Worm (Caenorhabditis elegans): ENCODE results near the gene msrp-7.

msrp-7 gene

DNA sequence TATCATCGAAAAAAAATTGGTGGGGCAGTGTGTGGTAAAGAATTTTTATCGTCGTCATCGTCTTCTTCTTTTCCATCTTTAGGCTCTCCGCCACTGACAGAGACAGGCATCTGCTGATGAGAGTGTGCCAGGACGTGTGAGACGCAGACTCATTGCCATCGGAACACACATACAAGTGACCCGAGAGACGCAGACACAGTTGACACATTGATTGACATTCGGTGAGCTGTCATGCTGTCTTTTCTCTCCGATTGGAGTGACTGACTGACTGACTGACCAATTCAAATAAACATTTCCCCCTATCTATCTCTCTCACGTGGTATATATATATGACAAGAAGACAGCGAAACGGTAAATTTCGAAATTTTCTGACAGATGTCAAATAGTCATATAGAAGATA is 40.3 kb downstream of the msrp-7 start:
- TF ChIP-seq nfyb-1 (GFP tag; IDR thresholded peaks at IDR 0.05) (peak; percentile 85), snpc-1.1 (tag; optimal IDR thresholded peaks at IDR 0.05; ENCODE audit: insufficient read depth) (no peak), tlf-1 (GFP tag; optimal IDR thresholded peaks at IDR 0.05) (peak; percentile 88), ccch-3 (GFP tag; optimal IDR thresholded peaks at IDR 0.05) (no peak), ztf-26 (tag; optimal IDR thresholded peaks at IDR 0.05) (peak; percentile 87), tbp1 (GFP tag; optimal IDR thresholded peaks at IDR 0.05) (peak; percentile 59), ceh-40 (GFP tag; IDR thresholded peaks at IDR 0.05) (0 out of 2 replicates have a peak, but pooled peaks have one; percentile 12), lir-1 (GFP tag; conservative IDR thresholded peaks at IDR 0.05) (peak; percentile 59), B0035.1 (tag; optimal IDR thresholded peaks at IDR 0.05) (no peak), nfya-2 (GFP tag; IDR thresholded peaks at IDR 0.05) (no peak), K11D2.4 (GFP tag; IDR thresholded peaks at IDR 0.05) (0 out of 2 replicates have a peak, but pooled peaks have one; percentile 51), madf-10 (tag; optimal IDR thresholded peaks at IDR 0.05) (peak; percentile 55), repo-1 (tag; optimal IDR thresholded peaks at IDR 0.05) (peak; percentile 72), cebp-1 (GFP tag; IDR thresholded peaks at IDR 0.05) (peak; percentile 66), cebp-1 (tag; optimal IDR thresholded peaks at IDR 0.05) (peak; percentile 90), xnd-1 (tag; optimal IDR thresholded peaks at IDR 0.05) (no peak), rpc-1 (optimal IDR thresholded peaks at IDR 0.05) (no peak), rpc-1 (tag; optimal IDR thresholded peaks at IDR 0.05) (no peak), unc-62 (GFP tag; optimal IDR thresholded peaks at IDR 0.05) (peak; percentile 98), hmg-1.2 (GFP tag; IDR thresholded peaks at IDR 0.05) (peak; percentile 75), rec-8 (tag; optimal IDR thresholded peaks at IDR 0.05) (no peak), ceh-58 (GFP tag; IDR thresholded peaks at IDR 0.05) (no peak), rcor-1 (GFP tag; IDR thresholded peaks at IDR 0.05) (peak; percentile 54), pha-4 (tag; optimal IDR thresholded peaks at IDR 0.05) (peak; percentile 62), F33H1.4 (GFP tag; IDR thresholded peaks at IDR 0.05) (peak; percentile 14; the same call in 1 of the 2 replicates), ztf-3 (GFP tag; optimal IDR thresholded peaks at IDR 0.05) (peak; percentile 63), Y53G8AR.9 (GFP tag; conservative IDR thresholded peaks at IDR 0.05) (peak; percentile 78; the same call in 1 of the 2 replicates), Y53F4B.3 (GFP tag; IDR thresholded peaks at IDR 0.05) (no peak), chd-7 (tag; optimal IDR thresholded peaks at IDR 0.05) (peak; percentile 85), egl-44 (GFP tag; IDR thresholded peaks at IDR 0.05) (peak; percentile 74), ets-4 (GFP tag; optimal IDR thresholded peaks at IDR 0.05) (peak; percentile 98), lin-40 (tag; optimal IDR thresholded peaks at IDR 0.05) (peak; percentile 87), lin-54 (GFP tag; optimal IDR thresholded peaks at IDR 0.05) (peak; percentile 73), him-1 (tag; optimal IDR thresholded peaks at IDR 0.05) (no peak), attf-3 (GFP tag; conservative IDR thresholded peaks at IDR 0.05) (no peak), K12H6.12 (tag; optimal IDR thresholded peaks at IDR 0.05) (peak; percentile 77), ceh-27 (GFP tag; optimal IDR thresholded peaks at IDR 0.05) (peak; percentile 57), dpl-1 (GFP tag; optimal IDR thresholded peaks at IDR 0.05) (no peak), Y67H2A.10 (GFP tag; conservative IDR thresholded peaks at IDR 0.05) (no peak), ZK185.1 (tag; optimal IDR thresholded peaks at IDR 0.05; ENCODE audit: poor library complexity, severe bottlenecking) (no peak), attf-5 (GFP tag; optimal IDR thresholded peaks at IDR 0.05) (peak; percentile 93), ztf-25 (GFP tag; IDR thresholded peaks at IDR 0.05) (no peak), somi-1 (GFP tag; optimal IDR thresholded peaks at IDR 0.05) (peak; percentile 60), nhr-90 (tag; optimal IDR thresholded peaks at IDR 0.05) (peak; percentile 87), dox-1 (GFP tag; IDR thresholded peaks at IDR 0.05) (peak; percentile 92), let-526 (GFP tag; IDR thresholded peaks at IDR 0.05) (peak; percentile 75; the same call in 1 of the 2 replicates), atf-7 (tag; optimal IDR thresholded peaks at IDR 0.05) (peak; percentile 87), nhr-80 (tag; optimal IDR thresholded peaks at IDR 0.05) (peak; percentile 97), T26A5.8 (tag; optimal IDR thresholded peaks at IDR 0.05) (no peak)
